Fruit fly (Drosophila melanogaster) whole organism, wandering third instar larva: ENCODE results near the gene AANATL7.

Experiments used
- jim ChIP-seq: fragments of 175-275, 200-325 bp; sonication (Bioruptor generic); optimal IDR thresholded peaks from 2 replicates; lab custom pipeline; 2016; ENCODE audit warnings: missing biosample characterization, mild to moderate bottlenecking, missing genetic modification characterization
- usp ChIP-seq: fragments of >200 bp; optimal IDR thresholded peaks from 2 replicates; lab custom pipeline; 2017; ENCODE audit warnings: missing biosample characterization, missing genetic modification characterization

- TF ChIP-seq usp (GFP tag; lab: Kevin White, UChicago) (no peak), jim (GFP tag; lab: Kevin White, UChicago) (no peak)
Observed at dm6 chrX:2585055-2585715, 4.4 kb downstream of the AANATL7 start, which contains the start of gene CG13760.
